Worm (Caenorhabditis elegans) whole organism, L2 larva: Measurements from ENCODE around the gene F01F1.11.

Experiments used
- lin-11 ChIP-seq: fragments of 150-350 bp; sonication (generic microtip); optimal IDR thresholded peaks from 2 replicates; lab custom pipeline; 2014; ENCODE audit warnings: missing biosample characterization, missing genetic modification characterization, inconsistent platforms, mixed read lengths
- lsy-2 ChIP-seq, 2 experiments: fragments of 150-350 bp in 1 of 2; sonication (generic microtip) in 1 of 2; optimal IDR thresholded peaks; 2 replicates each; lab custom pipeline; 2014 to 2017; ENCODE audit warnings: missing biosample characterization in 2 of 2, missing genetic modification characterization in 2 of 2
- mdl-1 ChIP-seq, 2 experiments: fragments of 150-350 bp in 1 of 2; sonication (generic microtip) in 1 of 2; optimal IDR thresholded peaks; 2 replicates each; lab custom pipeline; 2017; ENCODE audit warnings: missing biosample characterization in 2 of 2, missing genetic modification characterization in 2 of 2
- nhr-21 ChIP-seq: fragments of 150-350 bp; optimal IDR thresholded peaks from 2 replicates; lab custom pipeline; 2014; ENCODE audit warnings: missing biosample characterization, missing genetic modification characterization
- nhr-77 ChIP-seq: fragments of 150-350 bp; optimal IDR thresholded peaks from 2 replicates; lab custom pipeline; 2014; ENCODE audit warnings: missing biosample characterization, missing genetic modification characterization
- peb-1 ChIP-seq: fragments of 150-350 bp; optimal IDR thresholded peaks from 2 replicates; lab custom pipeline; 2014; ENCODE audit warnings: missing biosample characterization, missing genetic modification characterization
- skn-1 ChIP-seq: sonication (generic microtip); optimal IDR thresholded peaks from 2 replicates; lab custom pipeline; 2017; ENCODE audit warnings: missing biosample characterization, missing genetic modification characterization
- snpc-4 ChIP-seq: fragments of 150-350 bp; optimal IDR thresholded peaks from 2 replicates; lab custom pipeline; 2014; ENCODE audit warnings: missing biosample characterization, missing genetic modification characterization
- unc-39 ChIP-seq: fragments of 150-350 bp; optimal IDR thresholded peaks from 2 replicates; lab custom pipeline; 2014; ENCODE audit warnings: missing biosample characterization, missing genetic modification characterization
- unc-62 ChIP-seq: fragments of 150-350 bp; optimal IDR thresholded peaks from 2 replicates; lab custom pipeline; 2014; ENCODE audit warnings: missing biosample characterization, missing genetic modification reagents, missing genetic modification characterization
- ztf-11 ChIP-seq: sonication (generic microtip); optimal IDR thresholded peaks from 2 replicates; lab custom pipeline; 2017; ENCODE audit warnings: missing biosample characterization, missing genetic modification characterization
- ztf-4 ChIP-seq: fragments of 150-350 bp; optimal IDR thresholded peaks from 2 replicates; lab custom pipeline; 2014; ENCODE audit warnings: missing biosample characterization, missing genetic modification characterization

ce11 chrIII:5906059-5906458 lies 34.4 kb upstream of the F01F1.11 start, which contains the start of gene dpff-1:
- TF ChIP-seq unc-39 (tag; lab: Kevin White, UChicago) (no peak), nhr-21 (tag; lab: Kevin White, UChicago) (no peak), snpc-4 (tag; lab: Kevin White, UChicago) (no peak), unc-62 (GFP tag; lab: Kevin White, UChicago) (no peak), ztf-11 (tag; lab: Kevin White, UChicago) (no peak), mdl-1 (tag; optimal IDR thresholded peaks at IDR 0.05; lab: Kevin White, UChicago) (no peak), lin-11 (tag; lab: Kevin White, UChicago) (no peak), skn-1 (tag; lab: Kevin White, UChicago) (no peak), nhr-77 (tag; lab: Kevin White, UChicago) (no peak), peb-1 (tag; lab: Kevin White, UChicago) (no peak), lsy-2 (tag; optimal IDR thresholded peaks at IDR 0.05; lab: Kevin White, UChicago) (peak in 1 of 2 experiments; percentile 44), ztf-4 (tag; lab: Kevin White, UChicago) (no peak)
